Fruit fly (Drosophila melanogaster): ENCODE measurements around the gene CG14313.

CG14313 gene

dm6 chr3R:18166261-18166720 lies 25.5 kb downstream of the CG14313 start (continued):
- TF ChIP-seq Fer1 (GFP tag; optimal IDR thresholded peaks at IDR 0.05), result peak; percentile 10
- no peak for TF ChIP-seq da (GFP tag; optimal IDR thresholded peaks at IDR 0.05)
- no peak for TF ChIP-seq CG43689 (GFP tag; IDR thresholded peaks at IDR 0.05)
- TF ChIP-seq CG18011 (GFP tag; optimal IDR thresholded peaks at IDR 0.05), result no peak
- 0 out of 2 replicates have a peak, but pooled peaks have one; percentile 8 for TF ChIP-seq crol (GFP tag; IDR thresholded peaks at IDR 0.05)
- no peak for TF ChIP-seq CG2889 (GFP tag; IDR thresholded peaks at IDR 0.05)
- TF ChIP-seq CG9215 (GFP tag; IDR thresholded peaks at IDR 0.05), result no peak
- TF ChIP-seq schlank (tag; optimal IDR thresholded peaks at IDR 0.05), result no peak
- no peak for TF ChIP-seq nmo (GFP tag; optimal IDR thresholded peaks at IDR 0.05)
- TF ChIP-seq sisA (GFP tag; IDR thresholded peaks at IDR 0.05), result no peak
- no peak for TF ChIP-seq CG32767 (GFP tag; IDR thresholded peaks at IDR 0.05)
- peak; percentile 33 for TF ChIP-seq dm (GFP tag; optimal IDR thresholded peaks at IDR 0.05)
- no peak for TF ChIP-seq CG4282 (GFP tag; optimal IDR thresholded peaks at IDR 0.05)
- no peak for TF ChIP-seq CG16813 (GFP tag; IDR thresholded peaks at IDR 0.05; ENCODE audit: partially characterized antibody)
- no peak for TF ChIP-seq knrl (GFP tag; IDR thresholded peaks at IDR 0.05; ENCODE audit: partially characterized antibody)
- no peak for TF ChIP-seq CG17385 (GFP tag; optimal IDR thresholded peaks at IDR 0.05)
- TF ChIP-seq MESR4 (GFP tag; optimal IDR thresholded peaks at IDR 0.05), result peak; percentile 51
- TF ChIP-seq insv (GFP tag; optimal IDR thresholded peaks at IDR 0.05), result peak in 1 of 2 experiments; percentile 29
- TF ChIP-seq wdn (GFP tag; IDR thresholded peaks at IDR 0.05), result no peak
- no peak for TF ChIP-seq NC2β (GFP tag; optimal IDR thresholded peaks at IDR 0.05)
- TF ChIP-seq CG7556 (GFP tag; optimal IDR thresholded peaks at IDR 0.05), result no peak
- TF ChIP-seq chinmo (GFP tag; IDR thresholded peaks at IDR 0.05; ENCODE audit: partially characterized antibody), result peak; percentile 94
- TF ChIP-seq Xrp1 (GFP tag; IDR thresholded peaks at IDR 0.05), result no peak
- TF ChIP-seq Meics (GFP tag; optimal IDR thresholded peaks at IDR 0.05), result no peak
- no peak for TF ChIP-seq Elba2 (GFP tag; optimal IDR thresholded peaks at IDR 0.05)
- no peak for TF ChIP-seq fu2 (GFP tag; optimal IDR thresholded peaks at IDR 0.05)
- TF ChIP-seq CG17802 (tag; optimal IDR thresholded peaks at IDR 0.05), result no peak
- peak; percentile 27 for TF ChIP-seq trem (tag; optimal IDR thresholded peaks at IDR 0.05)
- TF ChIP-seq zf30C (GFP tag; optimal IDR thresholded peaks at IDR 0.05), result no peak
- TF ChIP-seq Chrac-16 (GFP tag; optimal IDR thresholded peaks at IDR 0.05), result no peak
- TF ChIP-seq fd96Cb (tag; optimal IDR thresholded peaks at IDR 0.05), result no peak
- TF ChIP-seq cg (GFP tag; optimal IDR thresholded peaks at IDR 0.05), result peak; percentile 81
- no peak for TF ChIP-seq CG8944 (GFP tag; optimal IDR thresholded peaks at IDR 0.05)
- no peak for TF ChIP-seq CG16863 (GFP tag; optimal IDR thresholded peaks at IDR 0.05)
- no peak for TF ChIP-seq ATbp (GFP tag; optimal IDR thresholded peaks at IDR 0.05)
- TF ChIP-seq CG42726 (GFP tag; IDR thresholded peaks at IDR 0.05; ENCODE audit: partially characterized antibody), result no peak
- peak; percentile 29 for TF ChIP-seq stwl (tag; optimal IDR thresholded peaks at IDR 0.05)
- no peak for TF ChIP-seq Rx (GFP tag; IDR thresholded peaks at IDR 0.05)
- no peak for TF ChIP-seq CG8388 (GFP tag; optimal IDR thresholded peaks at IDR 0.05)
- no peak for TF ChIP-seq CG4360 (GFP tag; IDR thresholded peaks at IDR 0.05)
- TF ChIP-seq Mrtf (GFP tag; IDR thresholded peaks at IDR 0.05), result no peak
- TF ChIP-seq Usf (GFP tag; optimal IDR thresholded peaks at IDR 0.05), result no peak
- TF ChIP-seq kay (GFP tag; optimal IDR thresholded peaks at IDR 0.05), result no peak
- no peak for TF ChIP-seq toy (GFP tag; IDR thresholded peaks at IDR 0.05)
- TF ChIP-seq tll (GFP tag; optimal IDR thresholded peaks at IDR 0.05), result no peak
- no peak for TF ChIP-seq Hmr (GFP tag; optimal IDR thresholded peaks at IDR 0.05)
- TF ChIP-seq nau (GFP tag; optimal IDR thresholded peaks at IDR 0.05), result no peak
- peak in 1 of 2 experiments; percentile 20 for TF ChIP-seq crp (GFP tag; optimal IDR thresholded peaks at IDR 0.05)
- TF ChIP-seq CG9932 (GFP tag; IDR thresholded peaks at IDR 0.05), result peak; percentile 27; the same call in 1 of the 2 replicates
- no peak for TF ChIP-seq slp2 (GFP tag; optimal IDR thresholded peaks at IDR 0.05)
- no peak for TF ChIP-seq z (GFP tag; IDR thresholded peaks at IDR 0.05)
